Worm (Caenorhabditis elegans) whole organism, young adult: ENCODE measurements around the gene osta-3.

Experiments used
- Y79H2A.3 ChIP-seq: fragments of 200-800 bp; sonication (Bioruptor generic); conservative IDR thresholded peaks from 2 replicates; pipeline ENCODE4 v1.3.6; 2022; ENCODE audit warnings: missing genetic modification reagents, missing genetic modification characterization, missing compliant biosample characterization
- ccch-3 ChIP-seq: fragments of 200-800 bp; sonication (Bioruptor generic); optimal IDR thresholded peaks from 2 replicates; lab custom pipeline; 2018; ENCODE audit warnings: mild to moderate bottlenecking, missing genetic modification characterization, missing compliant biosample characterization
- him-1 ChIP-seq: sonication (generic microtip); optimal IDR thresholded peaks from 2 replicates; lab custom pipeline; 2016; ENCODE audit warnings: missing genotype, missing genetic modification reagents, missing genetic modification characterization, missing compliant biosample characterization
- lin-26 ChIP-seq: fragments of 200-800 bp; sonication (Bioruptor generic); IDR thresholded peaks from 2 replicates; pipeline ENCODE4 v1.3.6; 2022; ENCODE audit warnings: missing genetic modification reagents, missing genetic modification characterization, missing compliant biosample characterization
- mel-28 ChIP-seq: sonication (generic microtip); optimal IDR thresholded peaks from 2 replicates; lab custom pipeline; 2016; ENCODE audit warnings: borderline replicate concordance, mild to moderate bottlenecking, missing genetic modification characterization, missing compliant biosample characterization
- nfyb-1 ChIP-seq: fragments of 200-800 bp; sonication (Bioruptor generic); IDR thresholded peaks from 2 replicates; pipeline ENCODE4 v1.3.6; 2022; ENCODE audit warnings: missing genetic modification reagents, missing genetic modification characterization, missing compliant biosample characterization
- sea-2 ChIP-seq: fragments of 200-800 bp; sonication (Bioruptor generic); IDR thresholded peaks from 2 replicates; pipeline ENCODE4 v1.3.6; 2022; ENCODE audit warnings: missing genetic modification characterization, missing compliant biosample characterization
- sptf-2 ChIP-seq: fragments of 200-800 bp; sonication (Bioruptor generic); optimal IDR thresholded peaks from 2 replicates; lab custom pipeline; 2018; ENCODE audit warnings: mild to moderate bottlenecking, missing genetic modification characterization, missing compliant biosample characterization

DNA sequence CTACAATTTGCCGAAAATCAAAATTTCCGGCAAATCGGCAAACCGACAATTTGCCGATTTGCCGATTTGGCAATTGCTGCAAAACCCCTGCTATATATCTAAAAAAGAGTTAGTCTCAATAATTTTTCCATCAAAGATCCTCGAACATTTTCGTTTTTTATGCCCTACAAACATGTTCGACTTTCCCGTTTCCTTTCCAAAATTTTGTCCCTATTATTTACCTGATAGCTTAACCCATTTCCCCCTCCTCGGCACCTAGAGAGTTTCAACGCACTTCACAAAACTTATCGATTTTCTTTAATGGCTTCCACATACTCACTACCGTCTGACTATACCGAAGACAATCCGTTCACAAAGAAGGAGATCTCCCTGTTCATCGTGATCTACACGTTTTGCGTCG is 3.6 kb upstream of the osta-3 start, which contains the start of gene W01D2.6:
- TF ChIP-seq lin-26 (GFP tag; lab: Robert Waterston, UW) (no peak), him-1 (no peak), Y79H2A.3 (GFP tag; lab: Robert Waterston, UW) (no peak), sea-2 (GFP tag; lab: Robert Waterston, UW) (no peak), mel-28 (tag; lab: Kevin White, UChicago) (no peak), sptf-2 (GFP tag; lab: Kevin White, UChicago) (no peak), ccch-3 (GFP tag; lab: Kevin White, UChicago) (no peak), nfyb-1 (GFP tag; lab: Robert Waterston, UW) (no peak)
